Fruit fly (Drosophila melanogaster) whole organism, embryonic: ENCODE data around the gene CG7140.

Source experiments
- ATbp ChIP-seq: fragments of 200-800 bp; sonication (Bioruptor generic); optimal IDR thresholded peaks from 2 replicates; lab custom pipeline; 2017; ENCODE audit warnings: missing biosample characterization, mild to moderate bottlenecking, missing genetic modification characterization, missing genetic modification reagents
- Atf3 ChIP-seq: fragments of 200-800 bp; sonication (Bioruptor generic); optimal IDR thresholded peaks from 3 replicates; lab custom pipeline; 2016; ENCODE audit warnings: missing biosample characterization, missing genetic modification characterization
- BEAF-32 ChIP-seq: fragments of 200-800 bp; sonication (Bioruptor generic); optimal IDR thresholded peaks from 3 replicates; lab custom pipeline; 2017; ENCODE audit warnings: missing biosample characterization, missing genetic modification characterization, mild to moderate bottlenecking, moderate library complexity, missing genetic modification reagents
- CG10431 ChIP-seq: fragments of 200-800 bp; sonication (Bioruptor generic); optimal IDR thresholded peaks from 3 replicates; lab custom pipeline; 2018; ENCODE audit warnings: missing biosample characterization, mild to moderate bottlenecking, missing genetic modification characterization
- CG10959 ChIP-seq: fragments of 200-800 bp; sonication (Bioruptor generic); IDR thresholded peaks from 2 replicates; pipeline ENCODE4 v1.3.6; 2022; ENCODE audit warnings: missing biosample characterization, missing genetic modification characterization
- CG11247 ChIP-seq: fragments of 200-800 bp; sonication (Bioruptor generic); IDR thresholded peaks from 2 replicates; pipeline ENCODE4 v1.3.6; 2022; ENCODE audit warnings: missing biosample characterization, missing genetic modification characterization
- CG12104 ChIP-seq: fragments of 200-800 bp; sonication (Bioruptor generic); optimal IDR thresholded peaks from 3 replicates; lab custom pipeline; 2016; ENCODE audit warnings: missing biosample characterization, missing genetic modification characterization
- CG13424 ChIP-seq: fragments of 200-800 bp; sonication (Bioruptor generic); optimal IDR thresholded peaks from 2 replicates; lab custom pipeline; 2019; ENCODE audit warnings: missing biosample characterization, mild to moderate bottlenecking, missing genetic modification characterization, moderate library complexity
- CG14860 ChIP-seq: fragments of 200-800 bp; sonication (Bioruptor generic); IDR thresholded peaks from 3 replicates; pipeline ENCODE4 v1.3.6; 2022; ENCODE audit warnings: missing biosample characterization, missing genetic modification characterization; ENCODE audit not compliant: partially characterized antibody
- CG16863 ChIP-seq: fragments of 200-800 bp; sonication (Bioruptor generic); optimal IDR thresholded peaks from 3 replicates; lab custom pipeline; 2016; ENCODE audit warnings: missing biosample characterization, missing genetic modification characterization
- CG17612 ChIP-seq: fragments of 200-800 bp; sonication (Bioruptor generic); IDR thresholded peaks from 2 replicates; pipeline ENCODE4 v1.3.6; 2022; ENCODE audit warnings: missing biosample characterization, missing genetic modification characterization
- CG17802 ChIP-seq: fragments of 200-800 bp; sonication (Bioruptor generic); optimal IDR thresholded peaks from 2 replicates; lab custom pipeline; 2018; ENCODE audit warnings: missing biosample characterization, mild to moderate bottlenecking, missing genetic modification characterization, moderate library complexity
- CG18476 ChIP-seq: fragments of 200-800 bp; sonication (Bioruptor generic); optimal IDR thresholded peaks from 2 replicates; lab custom pipeline; 2016; ENCODE audit warnings: missing biosample characterization, mild to moderate bottlenecking, missing genetic modification characterization
- CG2678 ChIP-seq: fragments of 200-800 bp; sonication (Bioruptor generic); optimal IDR thresholded peaks from 3 replicates; lab custom pipeline; 2019; ENCODE audit warnings: missing biosample characterization, mild to moderate bottlenecking, missing genetic modification characterization, moderate library complexity
- CG30403 ChIP-seq: fragments of 200-800 bp; sonication (Bioruptor generic); optimal IDR thresholded peaks from 3 replicates; lab custom pipeline; 2016; ENCODE audit warnings: missing biosample characterization, missing genetic modification characterization
- CG33213 ChIP-seq: fragments of 200-800 bp; sonication (Bioruptor generic); optimal IDR thresholded peaks from 3 replicates; lab custom pipeline; 2016; ENCODE audit warnings: missing biosample characterization, missing genetic modification characterization
- CG4328 ChIP-seq: fragments of 200-800 bp; sonication (Bioruptor generic); optimal IDR thresholded peaks from 3 replicates; lab custom pipeline; 2017; ENCODE audit warnings: missing biosample characterization, missing genetic modification reagents, missing genetic modification characterization
- CG4820 ChIP-seq: fragments of 200-800 bp; sonication (Bioruptor generic); optimal IDR thresholded peaks from 3 replicates; lab custom pipeline; 2016; ENCODE audit warnings: missing biosample characterization, missing genetic modification characterization
- CG5245 ChIP-seq: fragments of 200-800 bp; sonication (Bioruptor generic); optimal IDR thresholded peaks from 3 replicates; lab custom pipeline; 2016; ENCODE audit warnings: missing biosample characterization, missing genetic modification characterization
- CG7357 ChIP-seq: fragments of 200-800 bp; sonication (Bioruptor generic); IDR thresholded peaks from 3 replicates; pipeline ENCODE4 v1.3.6; 2022; ENCODE audit warnings: missing biosample characterization, missing genetic modification characterization
- CoRest ChIP-seq: fragments of 200-800 bp; sonication (Bioruptor generic); optimal IDR thresholded peaks from 3 replicates; lab custom pipeline; 2018; ENCODE audit warnings: missing biosample characterization, mild to moderate bottlenecking, missing genetic modification characterization, moderate library complexity
- Dad ChIP-seq: fragments of 200-800 bp; sonication (Bioruptor generic); optimal IDR thresholded peaks from 3 replicates; lab custom pipeline; 2016; ENCODE audit warnings: missing biosample characterization, missing genetic modification characterization
- Dek ChIP-seq: fragments of 200-800 bp; sonication (Bioruptor generic); optimal IDR thresholded peaks from 3 replicates; lab custom pipeline; 2019; ENCODE audit warnings: missing biosample characterization, mild to moderate bottlenecking, missing genetic modification characterization, moderate library complexity
- Eip74EF ChIP-seq, 2 experiments: fragments of 200-800 bp in 1 of 2; fragments of >200 bp in 1 of 2; sonication (Bioruptor generic) in 1 of 2; optimal IDR thresholded peaks; 2 replicates each; lab custom pipeline; 2017 to 2019; ENCODE audit warnings: missing biosample characterization in 2 of 2, missing genetic modification characterization in 2 of 2, mild to moderate bottlenecking in 1 of 2, moderate library complexity in 1 of 2
- HLH54F ChIP-seq: fragments of 200-800 bp; sonication (Bioruptor generic); optimal IDR thresholded peaks from 3 replicates; lab custom pipeline; 2016; ENCODE audit warnings: missing biosample characterization, missing genetic modification characterization
- HmgD ChIP-seq: fragments of 200-800 bp; sonication (Bioruptor generic); optimal IDR thresholded peaks from 3 replicates; lab custom pipeline; 2016; ENCODE audit warnings: missing biosample characterization, missing genetic modification characterization
- NK7.1 ChIP-seq: fragments of 200-800 bp; sonication (Bioruptor generic); optimal IDR thresholded peaks from 3 replicates; lab custom pipeline; 2016; ENCODE audit warnings: missing biosample characterization, missing genetic modification characterization
- Nf-YC ChIP-seq: fragments of 200-800 bp; optimal IDR thresholded peaks from 3 replicates; lab custom pipeline; 2019; ENCODE audit warnings: missing biosample characterization, mild to moderate bottlenecking, missing genetic modification characterization, moderate library complexity
- Ravus ChIP-seq: fragments of 200-800 bp; sonication (Bioruptor generic); IDR thresholded peaks from 2 replicates; pipeline ENCODE4 v1.3.6; 2022; ENCODE audit warnings: missing biosample characterization, missing genetic modification characterization
- Sin3A ChIP-seq: fragments of >200 bp; optimal IDR thresholded peaks from 2 replicates; lab custom pipeline; 2018
- Tbp ChIP-seq: fragments of >200 bp; optimal IDR thresholded peaks from 2 replicates; lab custom pipeline; 2018; ENCODE audit warnings: missing biosample characterization, missing genetic modification characterization
- Usf ChIP-seq: fragments of 200-800 bp; sonication (Bioruptor generic); optimal IDR thresholded peaks from 2 replicates; lab custom pipeline; 2017; ENCODE audit warnings: missing genotype, missing biosample characterization, missing genetic modification characterization
- az2 ChIP-seq: fragments of 200-800 bp; sonication (Bioruptor generic); optimal IDR thresholded peaks from 3 replicates; lab custom pipeline; 2016; ENCODE audit warnings: missing biosample characterization, missing genetic modification characterization
- bbx ChIP-seq: fragments of 200-800 bp; sonication (Bioruptor generic); IDR thresholded peaks from 2 replicates; pipeline ENCODE4 v1.3.6; 2022; ENCODE audit warnings: missing biosample characterization, missing genetic modification characterization; ENCODE audit not compliant: partially characterized antibody
- chif ChIP-seq, 2 experiments: fragments of 200-800 bp; sonication (Bioruptor generic); optimal IDR thresholded peaks; 3 replicates each; lab custom pipeline; 2016; ENCODE audit warnings: missing biosample characterization in 2 of 2, missing genetic modification characterization in 2 of 2
- dm ChIP-seq: fragments of 200-800 bp; sonication (Bioruptor generic); optimal IDR thresholded peaks from 3 replicates; lab custom pipeline; 2016; ENCODE audit warnings: missing biosample characterization, missing genetic modification characterization
- eve ChIP-seq, 2 experiments: fragments of >200 bp; optimal IDR thresholded peaks; 2 replicates each; lab custom pipeline; 2017; ENCODE audit warnings: missing biosample characterization in 2 of 2, missing genetic modification characterization in 2 of 2
- eyg ChIP-seq: fragments of 200-800 bp; sonication (Bioruptor generic); optimal IDR thresholded peaks from 3 replicates; lab custom pipeline; 2016; ENCODE audit warnings: missing biosample characterization, missing genetic modification characterization
- fd102C ChIP-seq: fragments of 200-800 bp; sonication (Bioruptor generic); optimal IDR thresholded peaks from 2 replicates; lab custom pipeline; 2018; ENCODE audit warnings: missing biosample characterization, mild to moderate bottlenecking, missing genetic modification characterization, moderate library complexity
- gsb ChIP-seq: fragments of 200-800 bp; sonication (Bioruptor generic); IDR thresholded peaks from 2 replicates; pipeline ENCODE4 v1.3.6; 2022; ENCODE audit warnings: missing biosample characterization, missing genetic modification characterization
- gt ChIP-seq: fragments of 200-800 bp; sonication (Bioruptor generic); IDR thresholded peaks from 2 replicates; pipeline ENCODE4 v1.3.6; 2022; ENCODE audit warnings: missing biosample characterization, missing genetic modification characterization
- inv ChIP-seq: fragments of 200-800 bp; sonication (Bioruptor generic); IDR thresholded peaks from 2 replicates; pipeline ENCODE4 v1.3.6; 2022; ENCODE audit warnings: missing biosample characterization, missing genetic modification characterization; ENCODE audit not compliant: partially characterized antibody
- ken ChIP-seq: fragments of 200-800 bp; sonication (Bioruptor generic); IDR thresholded peaks from 3 replicates; pipeline ENCODE4 v1.3.6; 2022; ENCODE audit warnings: missing biosample characterization, missing genetic modification characterization
- klu ChIP-seq: fragments of 200-800 bp; sonication (Bioruptor generic); IDR thresholded peaks from 2 replicates; pipeline ENCODE4 v1.3.6; 2022; ENCODE audit warnings: missing biosample characterization, missing genetic modification characterization
- maf-S ChIP-seq: fragments of 200-800 bp; sonication (Bioruptor generic); optimal IDR thresholded peaks from 2 replicates; lab custom pipeline; 2016; ENCODE audit warnings: missing biosample characterization, missing genetic modification characterization
- nerfin-2 ChIP-seq: fragments of 200-800 bp; sonication (Bioruptor generic); IDR thresholded peaks from 2 replicates; pipeline ENCODE4 v1.3.6; 2022; ENCODE audit warnings: missing biosample characterization, missing genetic modification characterization; ENCODE audit not compliant: partially characterized antibody
- odd ChIP-seq: fragments of 200-800 bp; sonication (Bioruptor generic); optimal IDR thresholded peaks from 2 replicates; lab custom pipeline; 2017; ENCODE audit warnings: missing biosample characterization, mild to moderate bottlenecking, missing genetic modification characterization
- ssp ChIP-seq: fragments of 200-800 bp; sonication (Bioruptor generic); IDR thresholded peaks from 2 replicates; pipeline ENCODE4 v1.3.6; 2022; ENCODE audit warnings: missing biosample characterization, missing genetic modification characterization
- tna ChIP-seq: fragments of 200-800 bp; sonication (Bioruptor generic); IDR thresholded peaks from 2 replicates; pipeline ENCODE4 v1.3.6; 2022; ENCODE audit warnings: missing biosample characterization, missing genetic modification characterization; ENCODE audit not compliant: partially characterized antibody
- twi ChIP-seq: fragments of 200-800 bp; optimal IDR thresholded peaks from 2 replicates; lab custom pipeline; 2019; ENCODE audit warnings: missing biosample characterization, mild to moderate bottlenecking, missing genetic modification characterization, moderate library complexity
- vfl ChIP-seq: fragments of 200-800 bp; sonication (Bioruptor generic); optimal IDR thresholded peaks from 2 replicates; lab custom pipeline; 2016; ENCODE audit warnings: missing biosample characterization, missing genetic modification characterization

The CG7140 gene

dm6 chr3L:22071687-22072394 is 43.7 kb upstream of the CG7140 start, which contains the start of gene CG7139 (continued):
- no peak for TF ChIP-seq CG10431 (GFP tag; lab: Kevin White, UChicago)
- peak; percentile 24 for TF ChIP-seq tna (GFP tag; lab: Robert Waterston, UW)
- TF ChIP-seq CG17802 (tag; lab: Kevin White, UChicago) = no peak
- TF ChIP-seq maf-S (GFP tag; lab: Kevin White, UChicago) = no peak
- TF ChIP-seq NK7.1 = no peak
- no peak for TF ChIP-seq gsb (GFP tag; lab: Robert Waterston, UW)
- TF ChIP-seq CG4820 = no peak
- TF ChIP-seq nerfin-2 (GFP tag; lab: Robert Waterston, UW) = peak; percentile 70
- no peak for TF ChIP-seq az2 (GFP tag; lab: Kevin White, UChicago)
- no peak for TF ChIP-seq eve (GFP tag; optimal IDR thresholded peaks at IDR 0.05; lab: Kevin White, UChicago)
- TF ChIP-seq BEAF-32 (GFP tag; lab: Kevin White, UChicago) = peak; percentile 81
- TF ChIP-seq CG10959 (GFP tag; lab: Robert Waterston, UW) = no peak
- TF ChIP-seq ATbp = no peak
- TF ChIP-seq CG2678 (tag; lab: Kevin White, UChicago) = no peak
- peak; percentile 49 for TF ChIP-seq CoRest
- peak; percentile 37 for TF ChIP-seq CG30403 (GFP tag; lab: Kevin White, UChicago)
- TF ChIP-seq CG13424 (tag; lab: Kevin White, UChicago) = no peak
- peak; percentile 46; the same call in 1 of the 2 replicates for TF ChIP-seq inv
- TF ChIP-seq CG5245 (GFP tag; lab: Kevin White, UChicago) = no peak
- no peak for TF ChIP-seq Nf-YC
- TF ChIP-seq bbx (GFP tag; lab: Robert Waterston, UW) = peak; percentile 72
- TF ChIP-seq CG11247 (GFP tag; lab: Robert Waterston, UW) = no peak
- TF ChIP-seq CG17612 (GFP tag; lab: Robert Waterston, UW) = no peak
- TF ChIP-seq Ravus (GFP tag; lab: Robert Waterston, UW) = no peak
- TF ChIP-seq klu (GFP tag; lab: Robert Waterston, UW) = no peak
- TF ChIP-seq gt (GFP tag; lab: Robert Waterston, UW) = no peak
- TF ChIP-seq ssp (GFP tag; lab: Robert Waterston, UW) = no peak
- TF ChIP-seq fd102C (GFP tag; lab: Kevin White, UChicago) = no peak
- TF ChIP-seq vfl = no peak
- peak; percentile 62 for TF ChIP-seq CG14860 (GFP tag; lab: Robert Waterston, UW)
- no peak for TF ChIP-seq odd
- no peak for TF ChIP-seq eyg (GFP tag; lab: Kevin White, UChicago)
- no peak for TF ChIP-seq Usf
- no peak for TF ChIP-seq ken (GFP tag; lab: Robert Waterston, UW)
- peak; percentile 8 for TF ChIP-seq Sin3A (lab: Kevin White, UChicago)
- TF ChIP-seq CG12104 = no peak
- no peak for TF ChIP-seq twi (tag; lab: Kevin White, UChicago)
- no peak for TF ChIP-seq Atf3
- TF ChIP-seq CG4328 (GFP tag; lab: Kevin White, UChicago) = no peak
- TF ChIP-seq CG33213 = no peak
- no peak for TF ChIP-seq Eip74EF (GFP tag; optimal IDR thresholded peaks at IDR 0.05; lab: Kevin White, UChicago)
- TF ChIP-seq HLH54F = no peak
- no peak for TF ChIP-seq CG18476
- TF ChIP-seq Dad (GFP tag; lab: Kevin White, UChicago) = no peak
- TF ChIP-seq Dek (tag; lab: Kevin White, UChicago) = no peak
- no peak for TF ChIP-seq dm (GFP tag; lab: Kevin White, UChicago)
- no peak for TF ChIP-seq HmgD
- TF ChIP-seq Tbp = no peak
- TF ChIP-seq chif (GFP tag; optimal IDR thresholded peaks at IDR 0.05; lab: Kevin White, UChicago) = no peak
- TF ChIP-seq CG7357 (GFP tag; lab: Robert Waterston, UW) = no peak
- no peak for TF ChIP-seq CG16863 (GFP tag; lab: Kevin White, UChicago)
